Worm (Caenorhabditis elegans): ENCODE results near the gene F31F7.2.
A peak's percentile ranks its signal among the peaks of the same experiment; 100 is the strongest.

The F31F7.2 gene

ce11 chrV:6225745-6226528 is 44.7 kb upstream of the F31F7.2 start (continued):
- TF ChIP-seq lin-15B (tag; optimal IDR thresholded peaks at IDR 0.05): no peak
- TF ChIP-seq nhr-11 (tag; optimal IDR thresholded peaks at IDR 0.05): no peak
- no peak for TF ChIP-seq fkh-8 (tag; optimal IDR thresholded peaks at IDR 0.05)
- no peak for TF ChIP-seq nhr-77 (tag; optimal IDR thresholded peaks at IDR 0.05)
- TF ChIP-seq elt-2 (tag; optimal IDR thresholded peaks at IDR 0.05): no peak
- TF ChIP-seq lin-39 (tag; optimal IDR thresholded peaks at IDR 0.05): peak; percentile 21
- TF ChIP-seq C16A3.4 (tag; optimal IDR thresholded peaks at IDR 0.05): no peak

- TF ChIP-seq ceh-63 (GFP tag; optimal IDR thresholded peaks at IDR 0.05) (peak; percentile 37), irx-1 (tag; optimal IDR thresholded peaks at IDR 0.05) (no peak), egl-27 (tag; optimal IDR thresholded peaks at IDR 0.05) (no peak), tbx-2 (tag; optimal IDR thresholded peaks at IDR 0.05) (no peak), lin-39 (tag; optimal IDR thresholded peaks at IDR 0.05) (no peak), nhr-12 (tag; optimal IDR thresholded peaks at IDR 0.05) (no peak), snu-23 (GFP tag; optimal IDR thresholded peaks at IDR 0.05) (no peak), unc-30 (tag; optimal IDR thresholded peaks at IDR 0.05) (no peak), sox-4 (tag; optimal IDR thresholded peaks at IDR 0.05) (no peak), xbp-1 (tag; optimal IDR thresholded peaks at IDR 0.05) (no peak), C04F5.9 (tag; optimal IDR thresholded peaks at IDR 0.05) (no peak), sptf-1 (tag; optimal IDR thresholded peaks at IDR 0.05) (no peak), unc-130 (tag; optimal IDR thresholded peaks at IDR 0.05) (no peak), ama-1 (optimal IDR thresholded peaks at IDR 0.05) (peak; percentile 25), hlh-4 (tag; optimal IDR thresholded peaks at IDR 0.05) (no peak), ceh-82 (tag; optimal IDR thresholded peaks at IDR 0.05) (no peak), lin-13 (GFP tag; optimal IDR thresholded peaks at IDR 0.05) (no peak), fkh-10 (GFP tag; optimal IDR thresholded peaks at IDR 0.05) (no peak), hpl-2 (GFP tag; optimal IDR thresholded peaks at IDR 0.05) (no peak), fkh-8 (tag; optimal IDR thresholded peaks at IDR 0.05) (no peak), zag-1 (tag; optimal IDR thresholded peaks at IDR 0.05) (no peak), mef-2 (tag; optimal IDR thresholded peaks at IDR 0.05) (no peak), jun-1 (tag; optimal IDR thresholded peaks at IDR 0.05) (no peak), isw-1 (GFP tag; IDR thresholded peaks at IDR 0.05) (no peak), rnt-1 (tag; optimal IDR thresholded peaks at IDR 0.05) (peak; percentile 6), efl-1 (optimal IDR thresholded peaks at IDR 0.05) (no peak), efl-1 (GFP tag; optimal IDR thresholded peaks at IDR 0.05 in 1 of 2) (peak in 1 of 2 experiments; percentile 81), nhr-237 (tag; optimal IDR thresholded peaks at IDR 0.05) (no peak), ets-5 (GFP tag; IDR thresholded peaks at IDR 0.05) (no peak), nhr-47 (tag; optimal IDR thresholded peaks at IDR 0.05) (no peak), mdl-1 (tag; optimal IDR thresholded peaks at IDR 0.05) (no peak), grh-1 (GFP tag; IDR thresholded peaks at IDR 0.05) (peak; percentile 30), dpl-1 (GFP tag; optimal IDR thresholded peaks at IDR 0.05) (no peak), ceh-8 (GFP tag; optimal IDR thresholded peaks at IDR 0.05) (peak; percentile 23), mep-1 (tag; optimal IDR thresholded peaks at IDR 0.05) (no peak), snpc-4 (tag; optimal IDR thresholded peaks at IDR 0.05) (no peak), nhr-11 (tag; optimal IDR thresholded peaks at IDR 0.05) (no peak), nhr-85 (tag) (peak; percentile 62), lin-15B (tag; optimal IDR thresholded peaks at IDR 0.05) (no peak), skn-1 (tag; optimal IDR thresholded peaks at IDR 0.05) (no peak), fos-1 (tag; optimal IDR thresholded peaks at IDR 0.05) (no peak), pax-3 (tag; optimal IDR thresholded peaks at IDR 0.05) (peak; percentile 46), unc-86 (tag; optimal IDR thresholded peaks at IDR 0.05) (no peak), ztf-11 (tag; optimal IDR thresholded peaks at IDR 0.05) (no peak), nhr-71 (tag; optimal IDR thresholded peaks at IDR 0.05) (no peak), tlp-1 (tag; optimal IDR thresholded peaks at IDR 0.05) (no peak), ceh-90 (tag; optimal IDR thresholded peaks at IDR 0.05) (no peak), nhr-90 (tag; optimal IDR thresholded peaks at IDR 0.05; ENCODE audit: poor library complexity) (peak; percentile 39)
These were observed 44.0 kb upstream of the F31F7.2 start, which contains the start of gene W06H8.6 for ce11 chrV:6226530-6227125. Gene W06H8.6, minus strand, starts transcription at chrV:6227010.

Measured in whole organism, L1 larva.